Fruit fly (Drosophila melanogaster) whole organism, prepupa: ENCODE data around the gene CG32344.

ENCODE experiments used
- CG3919 ChIP-seq: fragments of 200-800 bp; sonication (Bioruptor generic); optimal IDR thresholded peaks from 3 replicates; lab custom pipeline; 2016; ENCODE audit warnings: missing biosample characterization, missing genetic modification characterization
- CG6854 ChIP-seq: fragments of 200-800 bp; sonication (Bioruptor generic); optimal IDR thresholded peaks from 2 replicates; lab custom pipeline; 2017; ENCODE audit warnings: missing biosample characterization, mild to moderate bottlenecking, missing genetic modification characterization
- Eip75B ChIP-seq: fragments of 200-800 bp; sonication (Bioruptor generic); optimal IDR thresholded peaks from 3 replicates; lab custom pipeline; 2016; ENCODE audit warnings: missing biosample characterization, missing genetic modification characterization
- Gug ChIP-seq: fragments of 200-800 bp; sonication (Bioruptor generic); IDR thresholded peaks from 2 replicates; pipeline ENCODE4 v1.3.6; 2022; ENCODE audit warnings: missing biosample characterization, missing genetic modification characterization
- Lpt ChIP-seq: fragments of 200-800 bp; sonication (Bioruptor generic); optimal IDR thresholded peaks from 3 replicates; lab custom pipeline; 2016; ENCODE audit warnings: missing biosample characterization, missing genetic modification characterization
- Smox ChIP-seq: fragments of 200-800 bp; sonication (Bioruptor generic); optimal IDR thresholded peaks from 3 replicates; lab custom pipeline; 2016; ENCODE audit warnings: missing biosample characterization, missing genetic modification characterization
- Sox14 ChIP-seq: fragments of 200-800 bp; sonication (Bioruptor generic); optimal IDR thresholded peaks from 3 replicates; lab custom pipeline; 2016; ENCODE audit warnings: missing biosample characterization, missing genetic modification characterization
- Sox15 ChIP-seq: fragments of 200-800 bp; sonication (Bioruptor generic); optimal IDR thresholded peaks from 3 replicates; lab custom pipeline; 2016; ENCODE audit warnings: missing biosample characterization, missing genetic modification characterization
- cyc ChIP-seq: fragments of 200-800 bp; sonication (Bioruptor generic); optimal IDR thresholded peaks from 3 replicates; lab custom pipeline; 2016; ENCODE audit warnings: missing biosample characterization, missing genetic modification characterization
- esn ChIP-seq: fragments of 200-800 bp; sonication (Bioruptor generic); optimal IDR thresholded peaks from 2 replicates; lab custom pipeline; 2016; ENCODE audit warnings: missing biosample characterization, mild to moderate bottlenecking, missing genetic modification characterization, moderate library complexity
- salr ChIP-seq, 2 experiments: fragments of 200-800 bp; sonication (Bioruptor generic); optimal IDR thresholded peaks; 3 replicates each; lab custom pipeline; 2016 to 2018; ENCODE audit warnings: missing biosample characterization in 2 of 2, missing genetic modification characterization in 2 of 2, mild to moderate bottlenecking in 1 of 2
- ss ChIP-seq, 2 experiments: fragments of 200-800 bp; sonication (Bioruptor generic); optimal IDR thresholded peaks; 2 replicates in 1 of 2; 3 replicates in 1 of 2; lab custom pipeline; 2017 to 2018; ENCODE audit warnings: mild to moderate bottlenecking in 2 of 2, missing biosample characterization in 2 of 2, missing genetic modification characterization in 2 of 2, moderate library complexity in 1 of 2
- topi ChIP-seq: fragments of 200-800 bp; sonication (Bioruptor generic); optimal IDR thresholded peaks from 3 replicates; lab custom pipeline; 2016; ENCODE audit warnings: missing biosample characterization, missing genetic modification characterization
- vri ChIP-seq: fragments of 200-800 bp; sonication (Bioruptor generic); optimal IDR thresholded peaks from 3 replicates; lab custom pipeline; 2016; ENCODE audit warnings: missing biosample characterization, mild to moderate bottlenecking, missing genetic modification characterization

- no peak for TF ChIP-seq ss (GFP tag; optimal IDR thresholded peaks at IDR 0.05; lab: Kevin White, UChicago)
- TF ChIP-seq Sox14 (GFP tag; lab: Kevin White, UChicago) = no peak
- no peak for TF ChIP-seq Gug (GFP tag; lab: Robert Waterston, UW)
- TF ChIP-seq topi (GFP tag; lab: Kevin White, UChicago) = no peak
- TF ChIP-seq Lpt (GFP tag; lab: Kevin White, UChicago) = no peak
- no peak for TF ChIP-seq Eip75B (GFP tag; lab: Kevin White, UChicago)
- TF ChIP-seq CG6854 (GFP tag; lab: Kevin White, UChicago) = no peak
- no peak for TF ChIP-seq Sox15
- no peak for TF ChIP-seq salr (GFP tag; optimal IDR thresholded peaks at IDR 0.05; lab: Kevin White, UChicago)
- TF ChIP-seq Smox (GFP tag; lab: Kevin White, UChicago) = no peak
- no peak for TF ChIP-seq vri (GFP tag; lab: Kevin White, UChicago)
- no peak for TF ChIP-seq esn (GFP tag; lab: Kevin White, UChicago)
- no peak for TF ChIP-seq cyc (GFP tag; lab: Kevin White, UChicago)
- no peak for TF ChIP-seq CG3919 (GFP tag; lab: Kevin White, UChicago)
Observed at dm6 chr3L:312323-312722, 12.2 kb downstream of the CG32344 start.
